Fruit fly (Drosophila melanogaster) whole organism, embryonic: ENCODE measurements around the gene CG10638.

ENCODE experiments used
- Abd-B ChIP-seq: fragments of 200-800 bp; sonication (Bioruptor generic); optimal IDR thresholded peaks from 2 replicates; lab custom pipeline; 2018; ENCODE audit warnings: missing biosample characterization, mild to moderate bottlenecking, missing genetic modification characterization, moderate library complexity
- Aef1 ChIP-seq: fragments of 200-800 bp; sonication (Bioruptor generic); IDR thresholded peaks from 3 replicates; pipeline ENCODE4 v1.3.6; 2022; ENCODE audit warnings: missing biosample characterization, missing genetic modification characterization
- Asciz ChIP-seq: fragments of 200-800 bp; sonication (Bioruptor generic); optimal IDR thresholded peaks from 2 replicates; lab custom pipeline; 2017; ENCODE audit warnings: missing biosample characterization, mild to moderate bottlenecking, missing genetic modification characterization, missing genetic modification reagents
- CG10147 ChIP-seq: fragments of 200-800 bp; sonication (Bioruptor generic); optimal IDR thresholded peaks from 2 replicates; lab custom pipeline; 2019; ENCODE audit warnings: missing biosample characterization, mild to moderate bottlenecking, missing genetic modification characterization, moderate library complexity
- CG10267 ChIP-seq: fragments of 200-800 bp; sonication (Bioruptor generic); optimal IDR thresholded peaks from 2 replicates; lab custom pipeline; 2018; ENCODE audit warnings: missing biosample characterization, mild to moderate bottlenecking, missing genetic modification characterization, moderate library complexity
- CG11398 ChIP-seq: fragments of 200-800 bp; sonication (Bioruptor generic); optimal IDR thresholded peaks from 2 replicates; lab custom pipeline; 2016; ENCODE audit warnings: missing biosample characterization, missing genetic modification characterization
- CG13287 ChIP-seq: fragments of 200-800 bp; sonication (Bioruptor generic); IDR thresholded peaks from 2 replicates; pipeline ENCODE4 v1.3.6; 2022; ENCODE audit warnings: missing biosample characterization, missing genetic modification characterization; ENCODE audit not compliant: partially characterized antibody
- CG13624 ChIP-seq: fragments of 200-800 bp; sonication (Bioruptor generic); optimal IDR thresholded peaks from 2 replicates; lab custom pipeline; 2016; ENCODE audit warnings: missing biosample characterization, missing genetic modification characterization
- CG15514 ChIP-seq: fragments of 200-800 bp; sonication (Bioruptor generic); optimal IDR thresholded peaks from 3 replicates; lab custom pipeline; 2017; ENCODE audit warnings: missing biosample characterization, missing genetic modification characterization, mild to moderate bottlenecking, moderate library complexity, missing genetic modification reagents
- CG15601 ChIP-seq: fragments of 200-800 bp; sonication (Bioruptor generic); optimal IDR thresholded peaks from 3 replicates; lab custom pipeline; 2019; ENCODE audit warnings: missing biosample characterization, mild to moderate bottlenecking, missing genetic modification characterization, moderate library complexity
- CG17328 ChIP-seq: fragments of 200-800 bp; sonication (Bioruptor generic); IDR thresholded peaks from 2 replicates; pipeline ENCODE4 v1.3.6; 2022; ENCODE audit warnings: missing biosample characterization, missing genetic modification characterization
- CG18619 ChIP-seq: fragments of 200-800 bp; sonication (Bioruptor generic); optimal IDR thresholded peaks from 3 replicates; lab custom pipeline; 2017; ENCODE audit warnings: missing biosample characterization, mild to moderate bottlenecking, missing genetic modification characterization
- CG43689 ChIP-seq: fragments of 200-800 bp; sonication (Bioruptor generic); IDR thresholded peaks from 2 replicates; pipeline ENCODE4 v1.3.6; 2022; ENCODE audit warnings: missing biosample characterization, missing genetic modification characterization
- CG4404 ChIP-seq: fragments of 200-800 bp; sonication (Bioruptor generic); IDR thresholded peaks from 2 replicates; pipeline ENCODE4 v1.3.6; 2022; ENCODE audit warnings: missing biosample characterization, missing genetic modification characterization
- CG4707 ChIP-seq: fragments of 200-800 bp; sonication (Bioruptor generic); optimal IDR thresholded peaks from 2 replicates; lab custom pipeline; 2018; ENCODE audit warnings: missing biosample characterization, mild to moderate bottlenecking, missing genetic modification characterization, moderate library complexity
- CG6683 ChIP-seq: fragments of 200-800 bp; sonication (Bioruptor generic); optimal IDR thresholded peaks from 2 replicates; lab custom pipeline; 2017; ENCODE audit warnings: missing biosample characterization, mild to moderate bottlenecking, missing genetic modification characterization, missing genetic modification reagents
- CG6791 ChIP-seq: fragments of 200-800 bp; sonication (Bioruptor generic); IDR thresholded peaks from 3 replicates; pipeline ENCODE4 v1.3.6; 2022; ENCODE audit warnings: missing biosample characterization, missing genetic modification characterization; ENCODE audit not compliant: partially characterized antibody
- CG8478 ChIP-seq: fragments of >200 bp; optimal IDR thresholded peaks from 2 replicates; lab custom pipeline; 2018
- CG9876 ChIP-seq: fragments of 200-800 bp; sonication (Bioruptor generic); optimal IDR thresholded peaks from 2 replicates; lab custom pipeline; 2016; ENCODE audit warnings: missing biosample characterization, missing genetic modification characterization
- CG9932 ChIP-seq: fragments of 200-800 bp; sonication (Bioruptor generic); IDR thresholded peaks from 2 replicates; pipeline ENCODE4 v1.3.6; 2022; ENCODE audit warnings: missing biosample characterization, missing genetic modification characterization
- Camta ChIP-seq: fragments of 200-800 bp; sonication (Bioruptor generic); optimal IDR thresholded peaks from 2 replicates; lab custom pipeline; 2016; ENCODE audit warnings: missing biosample characterization, missing genetic modification characterization
- Dfd ChIP-seq, 2 experiments: fragments of >200 bp; optimal IDR thresholded peaks; 2 replicates each; lab custom pipeline; 2017; ENCODE audit warnings: missing biosample characterization in 2 of 2, missing genetic modification characterization in 2 of 2
- Fer2 ChIP-seq: fragments of 200-800 bp; sonication (Bioruptor generic); optimal IDR thresholded peaks from 2 replicates; lab custom pipeline; 2018; ENCODE audit warnings: missing biosample characterization, mild to moderate bottlenecking, missing genetic modification characterization, moderate library complexity
- HLH3B ChIP-seq: fragments of 200-800 bp; sonication (Bioruptor generic); IDR thresholded peaks from 2 replicates; pipeline ENCODE4 v1.3.6; 2022; ENCODE audit warnings: missing biosample characterization, missing genetic modification characterization
- HLH4C ChIP-seq: fragments of 200-800 bp; sonication (Bioruptor generic); IDR thresholded peaks from 3 replicates; pipeline ENCODE4 v1.3.6; 2022; ENCODE audit warnings: missing biosample characterization, missing genetic modification characterization; ENCODE audit not compliant: partially characterized antibody
- HLHmδ ChIP-seq: fragments of 200-800 bp; sonication (Bioruptor generic); optimal IDR thresholded peaks from 2 replicates; lab custom pipeline; 2018; ENCODE audit warnings: missing biosample characterization, mild to moderate bottlenecking, missing genetic modification characterization, moderate library complexity
- Hmx ChIP-seq: fragments of 200-800 bp; sonication (Bioruptor generic); optimal IDR thresholded peaks from 2 replicates; lab custom pipeline; 2016; ENCODE audit warnings: missing biosample characterization, missing genetic modification characterization
- Lim3 ChIP-seq: fragments of 200-800 bp; sonication (Bioruptor generic); IDR thresholded peaks from 2 replicates; pipeline ENCODE4 v1.3.6; 2022; ENCODE audit warnings: missing biosample characterization, missing genetic modification characterization
- Neu2 ChIP-seq: fragments of 200-800 bp; sonication (Bioruptor generic); optimal IDR thresholded peaks from 3 replicates; lab custom pipeline; 2016; ENCODE audit warnings: missing biosample characterization, missing genetic modification characterization, borderline replicate concordance
- aop ChIP-seq: fragments of 200-800 bp; sonication (Bioruptor generic); IDR thresholded peaks from 2 replicates; pipeline ENCODE4 v1.3.6; 2022; ENCODE audit warnings: missing biosample characterization, missing genetic modification characterization
- ara ChIP-seq: fragments of 200-800 bp; sonication (Bioruptor generic); IDR thresholded peaks from 2 replicates; pipeline ENCODE4 v1.3.6; 2022; ENCODE audit warnings: missing biosample characterization, missing genetic modification characterization
- cad ChIP-seq: fragments of >200 bp; optimal IDR thresholded peaks from 2 replicates; lab custom pipeline; 2017; ENCODE audit warnings: missing biosample characterization, missing genetic modification characterization
- croc ChIP-seq: fragments of 200-800 bp; sonication (Bioruptor generic); conservative IDR thresholded peaks from 3 replicates; pipeline ENCODE4 v1.3.6; 2022; ENCODE audit warnings: missing biosample characterization, missing genetic modification characterization
- dysf ChIP-seq: fragments of 200-800 bp; sonication (Bioruptor generic); IDR thresholded peaks from 3 replicates; pipeline ENCODE4 v1.3.6; 2022; ENCODE audit warnings: missing biosample characterization, missing genetic modification characterization
- ems ChIP-seq: fragments of 200-800 bp; sonication (Bioruptor generic); optimal IDR thresholded peaks from 3 replicates; lab custom pipeline; 2016; ENCODE audit warnings: missing biosample characterization, missing genetic modification characterization
- gro ChIP-seq: fragments of 200-800 bp; sonication (Bioruptor generic); optimal IDR thresholded peaks from 2 replicates; lab custom pipeline; 2016; ENCODE audit warnings: missing biosample characterization, missing genetic modification characterization
- inv ChIP-seq: fragments of 200-800 bp; sonication (Bioruptor generic); IDR thresholded peaks from 2 replicates; pipeline ENCODE4 v1.3.6; 2022; ENCODE audit warnings: missing biosample characterization, missing genetic modification characterization; ENCODE audit not compliant: partially characterized antibody
- lilli ChIP-seq: fragments of 200-800 bp; sonication (Bioruptor generic); optimal IDR thresholded peaks from 3 replicates; lab custom pipeline; 2016; ENCODE audit warnings: missing biosample characterization, missing genetic modification characterization
- lmd ChIP-seq: fragments of 200-800 bp; sonication (Bioruptor generic); IDR thresholded peaks from 2 replicates; pipeline ENCODE4 v1.3.6; 2022; ENCODE audit warnings: missing biosample characterization, missing genetic modification characterization
- mirr ChIP-seq: fragments of 200-800 bp; sonication (Bioruptor generic); optimal IDR thresholded peaks from 3 replicates; lab custom pipeline; 2018; ENCODE audit warnings: missing biosample characterization, mild to moderate bottlenecking, missing genetic modification characterization
- nau ChIP-seq: fragments of 200-800 bp; sonication (Bioruptor generic); optimal IDR thresholded peaks from 3 replicates; lab custom pipeline; 2017; ENCODE audit warnings: missing biosample characterization, mild to moderate bottlenecking, missing genetic modification characterization, missing genetic modification reagents
- peb ChIP-seq: fragments of 200-800 bp; sonication (Bioruptor generic); IDR thresholded peaks from 2 replicates; pipeline ENCODE4 v1.3.6; 2022; ENCODE audit warnings: missing biosample characterization, missing genetic modification characterization
- sd ChIP-seq: fragments of 200-800 bp; sonication (Bioruptor generic); optimal IDR thresholded peaks from 3 replicates; lab custom pipeline; 2018; ENCODE audit warnings: missing biosample characterization, mild to moderate bottlenecking, missing genetic modification characterization, moderate library complexity
- so ChIP-seq: fragments of 200-800 bp; sonication (Bioruptor generic); IDR thresholded peaks from 3 replicates; pipeline ENCODE4 v1.3.6; 2022; ENCODE audit warnings: missing biosample characterization, missing genetic modification characterization
- stc ChIP-seq: fragments of 200-800 bp; sonication (Bioruptor generic); IDR thresholded peaks from 2 replicates; pipeline ENCODE4 v1.3.6; 2022; ENCODE audit warnings: missing biosample characterization, missing genetic modification characterization
- tup ChIP-seq: fragments of 200-800 bp; sonication (Bioruptor generic); optimal IDR thresholded peaks from 2 replicates; lab custom pipeline; 2016; ENCODE audit warnings: missing biosample characterization, mild to moderate bottlenecking, missing genetic modification characterization, moderate library complexity
- twi ChIP-seq: fragments of 200-800 bp; optimal IDR thresholded peaks from 2 replicates; lab custom pipeline; 2019; ENCODE audit warnings: missing biosample characterization, mild to moderate bottlenecking, missing genetic modification characterization, moderate library complexity
- wdn ChIP-seq: fragments of 200-800 bp; sonication (Bioruptor generic); IDR thresholded peaks from 2 replicates; pipeline ENCODE4 v1.3.6; 2022; ENCODE audit warnings: missing biosample characterization, missing genetic modification characterization
- wek ChIP-seq: fragments of 200-800 bp; sonication (Bioruptor generic); optimal IDR thresholded peaks from 3 replicates; lab custom pipeline; 2018; ENCODE audit warnings: missing biosample characterization, mild to moderate bottlenecking, missing genetic modification characterization, moderate library complexity
- zfh1 ChIP-seq: fragments of 200-800 bp; sonication (Bioruptor generic); IDR thresholded peaks from 3 replicates; pipeline ENCODE4 v1.3.6; 2022; ENCODE audit warnings: missing biosample characterization, missing genetic modification characterization

CG10638 gene

DNA sequence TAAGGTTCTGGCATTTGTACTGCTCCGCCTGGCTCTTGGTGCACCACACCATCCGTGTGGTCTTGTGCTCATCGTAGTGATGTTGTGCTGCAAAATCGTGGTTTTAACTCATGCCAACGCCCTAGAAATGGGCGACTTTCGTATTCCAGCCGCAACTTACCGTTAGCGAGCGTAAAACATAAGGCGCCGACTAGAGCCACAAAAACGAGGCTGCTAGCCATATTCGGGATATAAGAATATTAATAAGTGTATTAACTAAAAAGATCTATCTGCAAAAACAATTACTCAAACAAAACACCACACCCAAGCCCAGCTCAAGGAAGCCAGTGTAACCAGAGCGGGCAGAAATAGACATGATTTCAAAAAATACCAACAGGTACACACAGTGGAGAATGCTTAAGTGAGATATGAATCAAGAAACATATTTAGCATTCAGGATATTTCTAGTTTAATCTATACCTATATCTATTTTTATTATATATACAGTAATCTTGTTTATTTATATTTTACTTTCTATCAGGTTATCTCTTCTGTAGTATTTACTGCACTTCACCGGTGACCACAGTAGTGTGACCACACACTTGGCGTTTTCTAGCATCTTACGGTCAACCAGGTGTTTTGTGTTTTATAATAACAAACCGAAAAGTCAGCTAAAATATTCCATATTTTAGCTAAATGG lies 32.4 kb upstream of the CG10638 start, which contains the start of the genes Tsf2 and CG34242:
Tsf2 (minus strand) TSS at position 333 of the 679 bp plus-strand sequence.
CG34242 (plus strand) TSS at position 605 of the 679 bp plus-strand sequence.
- TF ChIP-seq nau = peak; percentile 51
- peak; percentile 93 for TF ChIP-seq zfh1 (GFP tag; lab: Robert Waterston, UW)
- no peak for TF ChIP-seq CG6791 (GFP tag; lab: Robert Waterston, UW)
- TF ChIP-seq cad (GFP tag; lab: Kevin White, UChicago) = no peak
- peak; percentile 95 for TF ChIP-seq lmd
- no peak for TF ChIP-seq Camta (GFP tag; lab: Kevin White, UChicago)
- no peak for TF ChIP-seq HLHmδ
- peak; percentile 58 for TF ChIP-seq CG6683 (GFP tag; lab: Kevin White, UChicago)
- TF ChIP-seq wek (GFP tag; lab: Kevin White, UChicago) = no peak
- peak; percentile 59; the same call in 1 of the 2 replicates for TF ChIP-seq Lim3 (GFP tag; lab: Robert Waterston, UW)
- no peak for TF ChIP-seq ems (GFP tag; lab: Kevin White, UChicago)
- peak; percentile 76 for TF ChIP-seq CG10147 (GFP tag; lab: Kevin White, UChicago)
- TF ChIP-seq CG15601 = peak; percentile 22
- peak; percentile 96 for TF ChIP-seq CG9932 (GFP tag; lab: Robert Waterston, UW)
- no peak for TF ChIP-seq mirr (GFP tag; lab: Kevin White, UChicago)
- no peak for TF ChIP-seq CG9876 (GFP tag; lab: Kevin White, UChicago)
- TF ChIP-seq HLH4C (GFP tag; lab: Robert Waterston, UW) = no peak
- no peak for TF ChIP-seq CG13287 (GFP tag; lab: Robert Waterston, UW)
- no peak for TF ChIP-seq Dfd (GFP tag; optimal IDR thresholded peaks at IDR 0.05; lab: Kevin White, UChicago)
- no peak for TF ChIP-seq CG11398
- TF ChIP-seq inv (GFP tag; lab: Robert Waterston, UW) = no peak
- TF ChIP-seq aop (GFP tag; lab: Robert Waterston, UW) = no peak
- TF ChIP-seq Aef1 (GFP tag; lab: Robert Waterston, UW) = peak; percentile 96
- TF ChIP-seq Neu2 (GFP tag; lab: Kevin White, UChicago) = no peak
- peak; percentile 51 for TF ChIP-seq CG10267 (tag; lab: Kevin White, UChicago)
- TF ChIP-seq Fer2 = peak; percentile 66
- TF ChIP-seq CG4404 (GFP tag; lab: Robert Waterston, UW) = peak; percentile 78
- no peak for TF ChIP-seq CG13624 (GFP tag; lab: Kevin White, UChicago)
- TF ChIP-seq Hmx (GFP tag; lab: Kevin White, UChicago) = no peak
- peak; percentile 89 for TF ChIP-seq peb (GFP tag; lab: Robert Waterston, UW)
- TF ChIP-seq croc = peak; percentile 91
- TF ChIP-seq Abd-B (GFP tag; lab: Kevin White, UChicago) = no peak
- no peak for TF ChIP-seq Asciz (GFP tag; lab: Kevin White, UChicago)
- peak; percentile 95 for TF ChIP-seq ara (GFP tag; lab: Robert Waterston, UW)
- TF ChIP-seq wdn (GFP tag; lab: Robert Waterston, UW) = peak; percentile 62; the same call in 1 of the 2 replicates
- peak; percentile 90 for TF ChIP-seq CG15514
- no peak for TF ChIP-seq CG4707 (GFP tag; lab: Kevin White, UChicago)
- no peak for TF ChIP-seq CG17328 (GFP tag; lab: Robert Waterston, UW)
- TF ChIP-seq CG18619 = no peak
- no peak for TF ChIP-seq sd (tag; lab: Kevin White, UChicago)
- TF ChIP-seq HLH3B = peak; percentile 93
- no peak for TF ChIP-seq lilli (GFP tag; lab: Kevin White, UChicago)
- peak; percentile 94 for TF ChIP-seq dysf (GFP tag; lab: Robert Waterston, UW)
- TF ChIP-seq CG8478 (lab: Kevin White, UChicago) = no peak
- TF ChIP-seq twi = peak; percentile 25
- TF ChIP-seq stc (GFP tag; lab: Robert Waterston, UW) = peak; percentile 83
- TF ChIP-seq so (GFP tag; lab: Robert Waterston, UW) = peak; percentile 48; the same call in 1 of the 3 replicates
- TF ChIP-seq tup = peak; percentile 60
- no peak for TF ChIP-seq gro
- no peak for TF ChIP-seq CG43689 (GFP tag; lab: Robert Waterston, UW)
